Worm (Caenorhabditis elegans): Measurements from ENCODE around the gene F28C6.5.

The F28C6.5 gene

ce11 chrII:8603567-8604359, 4.4 kb downstream of the F28C6.5 start, which contains the start of gene suf-1:
Gene suf-1 (plus strand): TSS chrII:8603846.
- TF ChIP-seq med-1 (GFP tag; optimal IDR thresholded peaks at IDR 0.05; ENCODE audit: insufficient read depth) (no peak), ref-1 (GFP tag; conservative IDR thresholded peaks at IDR 0.05) (no peak), tab-1 (GFP tag; IDR thresholded peaks at IDR 0.05) (no peak), cog-1 (tag; optimal IDR thresholded peaks at IDR 0.05) (no peak), T22C8.4 (GFP tag; IDR thresholded peaks at IDR 0.05) (no peak), ztf-29 (GFP tag; IDR thresholded peaks at IDR 0.05) (no peak), klf-2 (GFP tag; conservative IDR thresholded peaks at IDR 0.05) (no peak), ztf-23 (GFP tag; IDR thresholded peaks at IDR 0.05) (no peak), flt-1 (GFP tag; IDR thresholded peaks at IDR 0.05) (no peak)

DNA sequence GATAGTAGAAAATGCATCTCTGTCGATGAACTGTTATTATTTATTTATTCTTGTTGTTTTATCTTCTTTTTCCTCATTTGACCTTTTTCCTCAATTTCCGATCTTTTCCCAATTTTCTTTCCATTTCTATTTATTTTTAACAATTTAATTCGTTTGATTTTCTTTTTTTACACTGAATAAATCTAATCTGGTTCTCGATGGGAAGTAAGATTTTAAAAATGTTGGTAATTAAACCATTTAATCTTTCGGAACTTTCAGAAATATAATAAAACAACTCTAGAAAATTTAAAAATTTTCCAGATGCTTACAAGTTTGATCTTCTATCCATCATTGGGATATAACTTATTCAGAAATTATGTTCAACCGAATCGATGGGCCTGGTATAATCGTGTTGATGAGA, 7.2 kb downstream of the F28C6.5 start, which contains the start of gene F28C6.8:
Gene F28C6.8 (plus strand): TSS at position 301 of the 400 bp plus-strand sequence.
- TF ChIP-seq ztf-29 (GFP tag; IDR thresholded peaks at IDR 0.05) (no peak), T22C8.4 (GFP tag; IDR thresholded peaks at IDR 0.05) (no peak), flt-1 (GFP tag; IDR thresholded peaks at IDR 0.05) (no peak), cog-1 (tag; optimal IDR thresholded peaks at IDR 0.05) (no peak), med-1 (GFP tag; optimal IDR thresholded peaks at IDR 0.05; ENCODE audit: insufficient read depth) (no peak)

ce11 chrII:8607662-8608061, 8.3 kb downstream of the F28C6.5 start, which contains the start of gene F28C6.10:
Gene F28C6.10 (plus strand): TSS chrII:8607962.
- TF ChIP-seq ref-1 (GFP tag; conservative IDR thresholded peaks at IDR 0.05) (no peak), tab-1 (GFP tag; IDR thresholded peaks at IDR 0.05) (no peak), med-1 (GFP tag; optimal IDR thresholded peaks at IDR 0.05; ENCODE audit: insufficient read depth) (no peak), ztf-23 (GFP tag; IDR thresholded peaks at IDR 0.05) (no peak), klf-2 (GFP tag; conservative IDR thresholded peaks at IDR 0.05) (no peak), cog-1 (tag; optimal IDR thresholded peaks at IDR 0.05) (no peak)

- TF ChIP-seq klf-2 (GFP tag; conservative IDR thresholded peaks at IDR 0.05) (no peak), flt-1 (GFP tag; IDR thresholded peaks at IDR 0.05) (no peak), cog-1 (tag; optimal IDR thresholded peaks at IDR 0.05) (no peak), ztf-23 (GFP tag; IDR thresholded peaks at IDR 0.05) (no peak), T22C8.4 (GFP tag; IDR thresholded peaks at IDR 0.05) (no peak), ref-1 (GFP tag; conservative IDR thresholded peaks at IDR 0.05) (no peak), med-1 (GFP tag; optimal IDR thresholded peaks at IDR 0.05; ENCODE audit: insufficient read depth) (no peak), ztf-29 (GFP tag; IDR thresholded peaks at IDR 0.05) (no peak), tab-1 (GFP tag; IDR thresholded peaks at IDR 0.05) (no peak)
Observed at ce11 chrII:8610085-8610484, 10.8 kb downstream of the F28C6.5 start, which contains the start of gene F28C6.9. Gene F28C6.9 (minus strand): TSS chrII:8610185.

ce11 chrII:8610585-8610984, 11.3 kb downstream of the F28C6.5 start:
- TF ChIP-seq cog-1 (tag; optimal IDR thresholded peaks at IDR 0.05) (no peak), tab-1 (GFP tag; IDR thresholded peaks at IDR 0.05) (no peak), T22C8.4 (GFP tag; IDR thresholded peaks at IDR 0.05) (no peak), klf-2 (GFP tag; conservative IDR thresholded peaks at IDR 0.05) (no peak), ref-1 (GFP tag; conservative IDR thresholded peaks at IDR 0.05) (no peak), ztf-23 (GFP tag; IDR thresholded peaks at IDR 0.05) (no peak), ztf-29 (GFP tag; IDR thresholded peaks at IDR 0.05) (no peak), med-1 (GFP tag; optimal IDR thresholded peaks at IDR 0.05; ENCODE audit: insufficient read depth) (no peak), flt-1 (GFP tag; IDR thresholded peaks at IDR 0.05) (no peak)

DNA sequence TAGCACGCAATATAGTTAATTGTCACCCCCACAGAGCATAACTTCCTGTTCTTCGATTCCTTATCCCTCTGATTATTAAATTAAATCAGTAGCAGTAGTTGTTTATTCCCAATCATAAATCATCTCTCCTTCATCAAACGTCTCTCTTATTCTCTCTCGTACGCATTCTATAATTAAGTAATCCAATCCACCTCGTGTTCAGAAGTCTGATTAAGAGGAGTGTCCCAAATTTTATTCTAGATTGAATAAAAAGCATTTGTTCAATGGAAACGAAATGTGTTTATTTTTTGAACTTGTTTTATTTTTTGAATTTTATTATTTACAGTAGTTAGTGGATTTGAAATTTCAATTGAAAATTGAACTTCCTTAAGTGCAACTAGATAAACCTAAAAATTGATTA, 12.0 kb downstream of the F28C6.5 start:
- TF ChIP-seq klf-2 (GFP tag; conservative IDR thresholded peaks at IDR 0.05) (no peak), flt-1 (GFP tag; IDR thresholded peaks at IDR 0.05) (no peak), cog-1 (tag; optimal IDR thresholded peaks at IDR 0.05) (no peak), T22C8.4 (GFP tag; IDR thresholded peaks at IDR 0.05) (no peak), ztf-23 (GFP tag; IDR thresholded peaks at IDR 0.05) (no peak), med-1 (GFP tag; optimal IDR thresholded peaks at IDR 0.05; ENCODE audit: insufficient read depth) (no peak), tab-1 (GFP tag; IDR thresholded peaks at IDR 0.05) (no peak), ztf-29 (GFP tag; IDR thresholded peaks at IDR 0.05) (no peak), ref-1 (GFP tag; conservative IDR thresholded peaks at IDR 0.05) (no peak)

DNA sequence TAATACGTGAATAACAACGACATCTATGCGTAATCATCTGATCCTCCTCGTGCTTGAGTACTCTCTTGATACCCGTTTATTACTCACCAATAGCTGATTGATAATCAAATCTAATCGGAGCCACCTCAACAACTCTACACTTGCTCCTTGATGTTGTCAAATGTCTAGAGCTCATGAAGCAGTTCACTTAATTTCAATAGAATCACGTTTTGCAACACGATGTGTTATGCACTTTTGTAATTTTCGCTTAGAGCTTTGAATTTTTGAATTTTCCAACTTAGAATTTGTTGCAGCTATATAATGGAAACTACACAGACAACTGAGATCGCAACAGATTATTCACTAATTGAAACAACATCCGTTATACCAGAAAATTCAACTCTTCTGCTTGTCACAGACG, 13.2 kb downstream of the F28C6.5 start, which contains the start of gene T22C8.1:
Gene T22C8.1 (plus strand): TSS at position 301 of the 400 bp plus-strand sequence.
- TF ChIP-seq ztf-23 (GFP tag; IDR thresholded peaks at IDR 0.05) (no peak), T22C8.4 (GFP tag; IDR thresholded peaks at IDR 0.05) (no peak), flt-1 (GFP tag; IDR thresholded peaks at IDR 0.05) (no peak), med-1 (GFP tag; optimal IDR thresholded peaks at IDR 0.05; ENCODE audit: insufficient read depth) (no peak), klf-2 (GFP tag; conservative IDR thresholded peaks at IDR 0.05) (no peak), tab-1 (GFP tag; IDR thresholded peaks at IDR 0.05) (no peak), ref-1 (GFP tag; conservative IDR thresholded peaks at IDR 0.05) (no peak)

DNA sequence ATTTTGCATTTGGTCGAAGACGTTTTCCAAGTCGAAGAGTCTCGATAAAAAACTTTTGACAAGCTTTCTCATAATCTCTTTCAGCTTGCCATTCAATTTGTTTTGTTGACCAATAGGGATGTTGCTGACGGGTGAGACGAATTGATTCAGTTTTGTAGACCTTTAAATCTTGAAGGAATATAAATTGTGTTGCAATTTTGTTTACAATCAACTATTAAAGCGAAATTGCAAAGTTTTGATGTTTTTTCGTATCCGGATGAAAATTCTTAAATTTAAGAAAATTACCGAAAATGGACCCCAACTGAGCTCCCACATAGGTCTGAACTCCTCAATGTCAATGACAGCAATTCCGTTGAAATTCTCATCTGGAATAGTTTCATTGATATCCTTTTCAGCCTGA, 16.8 kb downstream of the F28C6.5 start:
- no peak for TF ChIP-seq med-1 (GFP tag; optimal IDR thresholded peaks at IDR 0.05; ENCODE audit: insufficient read depth)
- no peak for TF ChIP-seq ref-1 (GFP tag; conservative IDR thresholded peaks at IDR 0.05)
- TF ChIP-seq ztf-23 (GFP tag; IDR thresholded peaks at IDR 0.05): no peak
- TF ChIP-seq cog-1 (tag; optimal IDR thresholded peaks at IDR 0.05): no peak
- no peak for TF ChIP-seq T22C8.4 (GFP tag; IDR thresholded peaks at IDR 0.05)
- no peak for TF ChIP-seq ztf-29 (GFP tag; IDR thresholded peaks at IDR 0.05)
- TF ChIP-seq tab-1 (GFP tag; IDR thresholded peaks at IDR 0.05): no peak
- no peak for TF ChIP-seq flt-1 (GFP tag; IDR thresholded peaks at IDR 0.05)
- no peak for TF ChIP-seq klf-2 (GFP tag; conservative IDR thresholded peaks at IDR 0.05)

DNA sequence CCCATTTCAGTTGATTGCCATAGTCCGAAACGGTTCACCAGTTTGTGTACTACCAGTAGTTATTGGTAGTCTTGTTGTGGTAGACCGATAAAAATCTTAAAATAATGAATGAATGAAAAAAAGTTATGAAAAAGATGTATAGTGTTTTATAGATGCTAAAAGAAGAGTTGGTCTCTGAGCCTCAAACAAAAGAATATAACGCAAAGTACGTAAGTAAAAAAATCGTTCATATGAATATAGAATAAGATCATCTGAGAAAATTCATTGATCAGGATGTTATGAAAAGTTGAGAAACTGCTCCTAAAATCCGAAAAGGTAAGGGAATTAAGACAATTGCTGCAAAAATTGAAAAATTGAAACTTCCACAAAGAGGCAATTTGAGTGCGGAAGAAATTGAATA, 18.2 kb downstream of the F28C6.5 start, which contains the start of gene chhy-1:
Gene chhy-1 (minus strand): TSS at position 101 of the 400 bp plus-strand sequence.
- TF ChIP-seq ztf-23 (GFP tag; IDR thresholded peaks at IDR 0.05) (no peak), klf-2 (GFP tag; conservative IDR thresholded peaks at IDR 0.05) (no peak), ref-1 (GFP tag; conservative IDR thresholded peaks at IDR 0.05) (no peak), ztf-29 (GFP tag; IDR thresholded peaks at IDR 0.05) (no peak), tab-1 (GFP tag; IDR thresholded peaks at IDR 0.05) (no peak)

Data from whole organism, midembryonic.